Fruit fly (Drosophila melanogaster) whole organism, embryonic: Measurements from ENCODE around the gene CG3009.

Experiments
- Aef1 ChIP-seq: fragments of 200-800 bp; sonication (Bioruptor generic); IDR thresholded peaks from 3 replicates; pipeline ENCODE4 v1.3.6; 2022; ENCODE audit warnings: missing biosample characterization, missing genetic modification characterization
- Antp ChIP-seq: fragments of 200-800 bp; sonication (Bioruptor generic); optimal IDR thresholded peaks from 3 replicates; lab custom pipeline; 2016; ENCODE audit warnings: missing biosample characterization, missing genetic modification characterization
- Atf6 ChIP-seq: fragments of 200-800 bp; sonication (Bioruptor generic); IDR thresholded peaks from 2 replicates; pipeline ENCODE4 v1.3.6; 2022; ENCODE audit warnings: missing biosample characterization, missing genetic modification characterization
- Bteb2 ChIP-seq: fragments of 200-800 bp; sonication (Bioruptor generic); optimal IDR thresholded peaks from 2 replicates; lab custom pipeline; 2016; ENCODE audit warnings: missing biosample characterization, missing genetic modification characterization
- CG10274 ChIP-seq: fragments of 200-800 bp; sonication (Bioruptor generic); optimal IDR thresholded peaks from 3 replicates; lab custom pipeline; 2017; ENCODE audit warnings: missing biosample characterization, mild to moderate bottlenecking, missing genetic modification characterization
- CG12236 ChIP-seq: fragments of 200-800 bp; sonication (Bioruptor generic); optimal IDR thresholded peaks from 2 replicates; lab custom pipeline; 2016; ENCODE audit warnings: missing biosample characterization, missing genetic modification characterization
- CG13296 ChIP-seq: fragments of 200-800 bp; sonication (Bioruptor generic); optimal IDR thresholded peaks from 3 replicates; lab custom pipeline; 2018; ENCODE audit warnings: missing biosample characterization, mild to moderate bottlenecking, missing genetic modification characterization
- CG1647 ChIP-seq: fragments of 200-800 bp; sonication (Bioruptor generic); optimal IDR thresholded peaks from 3 replicates; lab custom pipeline; 2016; ENCODE audit warnings: missing biosample characterization, missing genetic modification characterization
- CG17612 ChIP-seq: fragments of 200-800 bp; sonication (Bioruptor generic); IDR thresholded peaks from 2 replicates; pipeline ENCODE4 v1.3.6; 2022; ENCODE audit warnings: missing biosample characterization, missing genetic modification characterization
- CG1792 ChIP-seq: fragments of 200-800 bp; sonication (Bioruptor generic); optimal IDR thresholded peaks from 2 replicates; lab custom pipeline; 2016; ENCODE audit warnings: missing biosample characterization, missing genetic modification characterization
- CG30403 ChIP-seq: fragments of 200-800 bp; sonication (Bioruptor generic); optimal IDR thresholded peaks from 3 replicates; lab custom pipeline; 2016; ENCODE audit warnings: missing biosample characterization, missing genetic modification characterization
- CG3163 ChIP-seq: fragments of 200-800 bp; sonication (Bioruptor generic); optimal IDR thresholded peaks from 3 replicates; lab custom pipeline; 2016; ENCODE audit warnings: missing biosample characterization, missing genetic modification characterization
- CG32532 ChIP-seq: fragments of 200-800 bp; sonication (Bioruptor generic); IDR thresholded peaks from 2 replicates; pipeline ENCODE4 v1.3.6; 2022; ENCODE audit warnings: missing biosample characterization, missing genetic modification characterization
- CG32767 ChIP-seq: fragments of 200-800 bp; sonication (Bioruptor generic); IDR thresholded peaks from 2 replicates; pipeline ENCODE4 v1.3.6; 2022; ENCODE audit warnings: missing biosample characterization, missing genetic modification characterization
- CG3838 ChIP-seq: fragments of 200-800 bp; sonication (Bioruptor generic); optimal IDR thresholded peaks from 3 replicates; lab custom pipeline; 2016; ENCODE audit warnings: missing biosample characterization, missing genetic modification characterization
- CG6175 ChIP-seq: fragments of 200-800 bp; sonication (Bioruptor generic); IDR thresholded peaks from 3 replicates; pipeline ENCODE4 v1.3.6; 2022; ENCODE audit warnings: missing biosample characterization, missing genetic modification characterization
- CG7786 ChIP-seq: fragments of 200-800 bp; sonication (Bioruptor generic); optimal IDR thresholded peaks from 2 replicates; lab custom pipeline; 2016; ENCODE audit warnings: missing biosample characterization, missing genetic modification characterization
- CG8388 ChIP-seq: fragments of 200-800 bp; sonication (Bioruptor generic); optimal IDR thresholded peaks from 2 replicates; lab custom pipeline; 2019; ENCODE audit warnings: missing biosample characterization, mild to moderate bottlenecking, missing genetic modification characterization, moderate library complexity
- CG9215 ChIP-seq: fragments of 200-800 bp; sonication (Bioruptor generic); IDR thresholded peaks from 2 replicates; pipeline ENCODE4 v1.3.6; 2022; ENCODE audit warnings: missing biosample characterization, missing genetic modification characterization
- Chrac-16 ChIP-seq: fragments of 200-800 bp; sonication (Bioruptor generic); optimal IDR thresholded peaks from 3 replicates; lab custom pipeline; 2016; ENCODE audit warnings: missing biosample characterization, missing genetic modification characterization
- Gug ChIP-seq: fragments of 200-800 bp; sonication (Bioruptor generic); IDR thresholded peaks from 4 replicates; pipeline ENCODE4 v1.3.6; 2022; ENCODE audit warnings: missing biosample characterization, missing genetic modification characterization
- HLH54F ChIP-seq: fragments of 200-800 bp; sonication (Bioruptor generic); optimal IDR thresholded peaks from 3 replicates; lab custom pipeline; 2016; ENCODE audit warnings: missing biosample characterization, missing genetic modification characterization
- Hr3 ChIP-seq: fragments of 200-800 bp; sonication (Bioruptor generic); optimal IDR thresholded peaks from 3 replicates; lab custom pipeline; 2016; ENCODE audit warnings: missing biosample characterization, missing genetic modification characterization
- Hr51 ChIP-seq, 2 experiments: fragments of 200-800 bp; sonication (Bioruptor generic); optimal IDR thresholded peaks; 2 replicates in 1 of 2; 3 replicates in 1 of 2; lab custom pipeline; 2016 to 2018; ENCODE audit warnings: missing biosample characterization in 2 of 2, missing genetic modification characterization in 2 of 2, mild to moderate bottlenecking in 1 of 2, moderate library complexity in 1 of 2
- Hr78 ChIP-seq, 2 experiments: fragments of 200-800 bp in 1 of 2; fragments of >200 bp in 1 of 2; sonication (Bioruptor generic) in 1 of 2; optimal IDR thresholded peaks; 2 replicates each; lab custom pipeline; 2017 to 2019; ENCODE audit warnings: missing biosample characterization in 2 of 2, missing genetic modification characterization in 2 of 2, mild to moderate bottlenecking in 1 of 2, moderate library complexity in 1 of 2
- Max ChIP-seq: fragments of 200-800 bp; sonication (Bioruptor generic); optimal IDR thresholded peaks from 2 replicates; lab custom pipeline; 2016; ENCODE audit warnings: missing biosample characterization, mild to moderate bottlenecking, missing genetic modification characterization
- Meics ChIP-seq: fragments of 200-800 bp; sonication (Bioruptor generic); optimal IDR thresholded peaks from 2 replicates; lab custom pipeline; 2017; ENCODE audit warnings: missing biosample characterization, mild to moderate bottlenecking, missing genetic modification characterization
- NC2α ChIP-seq: fragments of 200-800 bp; sonication (Bioruptor generic); optimal IDR thresholded peaks from 2 replicates; lab custom pipeline; 2016; ENCODE audit warnings: missing biosample characterization, missing genetic modification characterization
- Ravus ChIP-seq: fragments of 200-800 bp; sonication (Bioruptor generic); IDR thresholded peaks from 2 replicates; pipeline ENCODE4 v1.3.6; 2022; ENCODE audit warnings: missing biosample characterization, missing genetic modification characterization
- YL-1 ChIP-seq: fragments of 200-800 bp; sonication (Bioruptor generic); optimal IDR thresholded peaks from 3 replicates; lab custom pipeline; 2017; ENCODE audit warnings: missing biosample characterization, mild to moderate bottlenecking, missing genetic modification characterization
- ash1 ChIP-seq: fragments of 200-800 bp; sonication (Bioruptor generic); optimal IDR thresholded peaks from 2 replicates; lab custom pipeline; 2018; ENCODE audit warnings: missing biosample characterization, mild to moderate bottlenecking, missing genetic modification characterization
- ato ChIP-seq: fragments of 200-800 bp; sonication (Bioruptor generic); IDR thresholded peaks from 2 replicates; pipeline ENCODE4 v1.3.6; 2022; ENCODE audit warnings: missing biosample characterization, missing genetic modification characterization; ENCODE audit not compliant: partially characterized antibody
- chm ChIP-seq: fragments of 200-800 bp; sonication (Bioruptor generic); IDR thresholded peaks from 2 replicates; pipeline ENCODE4 v1.3.6; 2022; ENCODE audit warnings: missing biosample characterization, missing genetic modification characterization
- chn ChIP-seq: fragments of 200-800 bp; sonication (Bioruptor generic); optimal IDR thresholded peaks from 2 replicates; lab custom pipeline; 2016; ENCODE audit warnings: missing biosample characterization, missing genetic modification characterization
- dysf ChIP-seq: fragments of 200-800 bp; sonication (Bioruptor generic); IDR thresholded peaks from 3 replicates; pipeline ENCODE4 v1.3.6; 2022; ENCODE audit warnings: missing biosample characterization, missing genetic modification characterization
- fd102C ChIP-seq: fragments of 200-800 bp; sonication (Bioruptor generic); optimal IDR thresholded peaks from 2 replicates; lab custom pipeline; 2018; ENCODE audit warnings: missing biosample characterization, mild to moderate bottlenecking, missing genetic modification characterization, moderate library complexity
- gcm ChIP-seq: fragments of 200-800 bp; sonication (Bioruptor generic); optimal IDR thresholded peaks from 2 replicates; lab custom pipeline; 2019; ENCODE audit warnings: missing biosample characterization, mild to moderate bottlenecking, missing genetic modification characterization, moderate library complexity
- h ChIP-seq: fragments of >200 bp; optimal IDR thresholded peaks from 2 replicates; lab custom pipeline; 2017
- ind ChIP-seq: fragments of 200-800 bp; sonication (Bioruptor generic); optimal IDR thresholded peaks from 3 replicates; lab custom pipeline; 2016; ENCODE audit warnings: missing biosample characterization, missing genetic modification characterization
- jigr1 ChIP-seq: fragments of 200-800 bp; sonication (Bioruptor generic); IDR thresholded peaks from 3 replicates; pipeline ENCODE4 v1.3.6; 2022; ENCODE audit warnings: missing biosample characterization, missing genetic modification characterization
- lola ChIP-seq, 3 experiments: fragments of >200 bp in 2 of 3; fragments of 200-800 bp in 1 of 3; sonication (Bioruptor generic) in 1 of 3; optimal IDR thresholded peaks; 2 replicates each; lab custom pipeline; 2017 to 2019; ENCODE audit warnings: missing biosample characterization in 3 of 3, missing genetic modification characterization in 3 of 3, mild to moderate bottlenecking in 1 of 3, moderate library complexity in 1 of 3
- oc ChIP-seq: fragments of 200-800 bp; sonication (Bioruptor generic); optimal IDR thresholded peaks from 2 replicates; lab custom pipeline; 2018; ENCODE audit warnings: missing biosample characterization, mild to moderate bottlenecking, missing genetic modification characterization, moderate library complexity
- pan ChIP-seq, 4 experiments: fragments of >200 bp in 3 of 4; fragments of 200-800 bp in 1 of 4; sonication (Bioruptor generic) in 1 of 4; optimal IDR thresholded peaks in 3 of 4; IDR thresholded peaks in 1 of 4; 2 replicates each; pipeline versions ENCODE4 v1.3.6 to Lab custom; 2017 to 2022; ENCODE audit warnings: missing biosample characterization in 2 of 4, missing genetic modification characterization in 2 of 4, mixed read lengths in 1 of 4
- pho ChIP-seq: fragments of 200-800 bp; sonication (Bioruptor generic); optimal IDR thresholded peaks from 2 replicates; lab custom pipeline; 2016; ENCODE audit warnings: missing biosample characterization, missing genetic modification characterization
- pnt ChIP-seq: fragments of 200-800 bp; sonication (Bioruptor generic); optimal IDR thresholded peaks from 3 replicates; lab custom pipeline; 2016; ENCODE audit warnings: missing biosample characterization, missing genetic modification characterization
- pzg ChIP-seq: fragments of 200-800 bp; sonication (Bioruptor generic); optimal IDR thresholded peaks from 3 replicates; lab custom pipeline; 2018; ENCODE audit warnings: missing biosample characterization, mild to moderate bottlenecking, missing genetic modification characterization, moderate library complexity
- scrt ChIP-seq: fragments of 200-800 bp; sonication (Bioruptor generic); optimal IDR thresholded peaks from 2 replicates; lab custom pipeline; 2018; ENCODE audit warnings: missing biosample characterization, mild to moderate bottlenecking, missing genetic modification characterization, moderate library complexity
- so ChIP-seq: fragments of 200-800 bp; sonication (Bioruptor generic); IDR thresholded peaks from 3 replicates; pipeline ENCODE4 v1.3.6; 2022; ENCODE audit warnings: missing biosample characterization, missing genetic modification characterization
- sr ChIP-seq: fragments of 200-800 bp; sonication (Bioruptor generic); IDR thresholded peaks from 3 replicates; pipeline ENCODE4 v1.3.6; 2022; ENCODE audit warnings: missing biosample characterization, missing genetic modification characterization
- tx ChIP-seq: fragments of 200-800 bp; sonication (Bioruptor generic); optimal IDR thresholded peaks from 2 replicates; lab custom pipeline; 2016; ENCODE audit warnings: missing biosample characterization, missing genetic modification characterization
- yki ChIP-seq: fragments of >200 bp; optimal IDR thresholded peaks from 3 replicates; lab custom pipeline; 2018
- zen2 ChIP-seq: fragments of 200-800 bp; sonication (Bioruptor generic); IDR thresholded peaks from 3 replicates; pipeline ENCODE4 v1.3.6; 2022; ENCODE audit warnings: missing biosample characterization, missing genetic modification characterization; ENCODE audit not compliant: partially characterized antibody

Gene CG3009

dm6 chrX:4609737-4610136 is 56.8 kb downstream of the CG3009 start (continued):
- TF ChIP-seq Chrac-16 (GFP tag; lab: Kevin White, UChicago) (no peak), CG12236 (GFP tag; lab: Kevin White, UChicago) (no peak), h (no peak), CG8388 (GFP tag; lab: Kevin White, UChicago) (no peak), zen2 (GFP tag; lab: Robert Waterston, UW) (no peak), YL-1 (GFP tag; lab: Kevin White, UChicago) (peak; percentile 18), Antp (GFP tag; lab: Kevin White, UChicago) (no peak), Bteb2 (GFP tag; lab: Kevin White, UChicago) (no peak), CG13296 (GFP tag; lab: Kevin White, UChicago) (no peak), so (GFP tag; lab: Robert Waterston, UW) (0 out of 3 replicates have a peak, but pooled peaks have one; percentile 19), CG1792 (GFP tag; lab: Kevin White, UChicago) (peak; percentile 8), CG3838 (GFP tag; lab: Kevin White, UChicago) (no peak), Atf6 (GFP tag; lab: Robert Waterston, UW) (no peak), chm (GFP tag; lab: Robert Waterston, UW) (no peak), CG17612 (GFP tag; lab: Robert Waterston, UW) (no peak), Max (GFP tag; lab: Kevin White, UChicago) (no peak), oc (peak; percentile 28), NC2α (GFP tag; lab: Kevin White, UChicago) (no peak), scrt (no peak), pzg (GFP tag; lab: Kevin White, UChicago) (no peak), gcm (GFP tag; lab: Kevin White, UChicago) (peak; percentile 32), sr (GFP tag; lab: Robert Waterston, UW) (no peak), CG10274 (GFP tag; lab: Kevin White, UChicago) (no peak), ind (GFP tag; lab: Kevin White, UChicago) (no peak), pan (optimal IDR thresholded peaks at IDR 0.05; lab: Kevin White, UChicago) (no peak), pan (GFP tag; optimal IDR thresholded peaks at IDR 0.05 in 1 of 2, IDR thresholded peaks at IDR 0.05 in 1 of 2) (no peak), CG3163 (GFP tag; lab: Kevin White, UChicago) (no peak), CG1647 (GFP tag; lab: Kevin White, UChicago) (no peak), CG7786 (GFP tag; lab: Kevin White, UChicago) (no peak), chn (GFP tag; lab: Kevin White, UChicago) (no peak), Meics (no peak), Hr78 (GFP tag; optimal IDR thresholded peaks at IDR 0.05; lab: Kevin White, UChicago) (no peak), ash1 (no peak), yki (lab: Kevin White, UChicago) (no peak), Hr51 (GFP tag; optimal IDR thresholded peaks at IDR 0.05; lab: Kevin White, UChicago) (no peak), Gug (no peak), HLH54F (GFP tag; lab: Kevin White, UChicago) (no peak), fd102C (GFP tag; lab: Kevin White, UChicago) (peak; percentile 42), CG6175 (GFP tag; lab: Robert Waterston, UW) (no peak), jigr1 (GFP tag; lab: Robert Waterston, UW) (no peak), dysf (GFP tag; lab: Robert Waterston, UW) (no peak), CG32532 (GFP tag; lab: Robert Waterston, UW) (no peak), ato (GFP tag; lab: Robert Waterston, UW) (no peak), lola (GFP tag; optimal IDR thresholded peaks at IDR 0.05; lab: Kevin White, UChicago) (peak in 1 of 3 experiments; percentile 46), CG9215 (GFP tag; lab: Robert Waterston, UW) (no peak), CG30403 (GFP tag; lab: Kevin White, UChicago) (no peak), CG32767 (GFP tag; lab: Robert Waterston, UW) (no peak), Hr3 (no peak), tx (GFP tag; lab: Kevin White, UChicago) (no peak), pho (no peak), pnt (no peak), Aef1 (GFP tag; lab: Robert Waterston, UW) (no peak), Ravus (GFP tag; lab: Robert Waterston, UW) (no peak)
